Fruit fly (Drosophila melanogaster) whole organism, prepupa: ENCODE results near the gene CG18662.

Experiments
- CG10631 ChIP-seq: fragments of 200-800 bp; sonication (Bioruptor generic); optimal IDR thresholded peaks from 2 replicates; lab custom pipeline; 2016; ENCODE audit warnings: missing biosample characterization, missing genetic modification characterization
- CG11294 ChIP-seq: fragments of 200-800 bp; sonication (Bioruptor generic); IDR thresholded peaks from 2 replicates; pipeline ENCODE4 v1.3.6; 2022; ENCODE audit warnings: missing biosample characterization, missing genetic modification characterization
- CG11762 ChIP-seq: fragments of 200-800 bp; sonication (Bioruptor generic); optimal IDR thresholded peaks from 3 replicates; lab custom pipeline; 2016; ENCODE audit warnings: missing biosample characterization, missing genetic modification characterization; ENCODE audit not compliant: insufficient read depth
- CG15336 ChIP-seq: fragments of 200-800 bp; sonication (Bioruptor generic); IDR thresholded peaks from 2 replicates; pipeline ENCODE4 v1.3.6; 2022; ENCODE audit warnings: missing biosample characterization, missing genetic modification characterization
- CG1621 ChIP-seq: fragments of 200-800 bp; sonication (Bioruptor generic); optimal IDR thresholded peaks from 3 replicates; lab custom pipeline; 2018; ENCODE audit warnings: missing biosample characterization, mild to moderate bottlenecking, missing genetic modification characterization
- CG16779 ChIP-seq: fragments of 200-800 bp; sonication (Bioruptor generic); optimal IDR thresholded peaks from 3 replicates; lab custom pipeline; 2017; ENCODE audit warnings: missing biosample characterization, mild to moderate bottlenecking, missing genetic modification characterization
- CG31627 ChIP-seq: fragments of 200-800 bp; sonication (Bioruptor generic); optimal IDR thresholded peaks from 3 replicates; lab custom pipeline; 2016; ENCODE audit warnings: missing biosample characterization, missing genetic modification characterization
- CG34406 ChIP-seq: fragments of 200-800 bp; sonication (Bioruptor generic); optimal IDR thresholded peaks from 3 replicates; lab custom pipeline; 2016; ENCODE audit warnings: missing biosample characterization, missing genetic modification characterization
- CG3919 ChIP-seq: fragments of 200-800 bp; sonication (Bioruptor generic); optimal IDR thresholded peaks from 3 replicates; lab custom pipeline; 2016; ENCODE audit warnings: missing biosample characterization, missing genetic modification characterization
- CG4318 ChIP-seq: fragments of 200-800 bp; sonication (Bioruptor generic); optimal IDR thresholded peaks from 3 replicates; lab custom pipeline; 2017; ENCODE audit warnings: missing biosample characterization, mild to moderate bottlenecking, missing genetic modification characterization
- CG6792 ChIP-seq: fragments of 200-800 bp; sonication (Bioruptor generic); optimal IDR thresholded peaks from 3 replicates; lab custom pipeline; 2016; ENCODE audit warnings: missing biosample characterization, missing genetic modification characterization
- CG6808 ChIP-seq: fragments of 200-800 bp; sonication (Bioruptor generic); optimal IDR thresholded peaks from 3 replicates; lab custom pipeline; 2017; ENCODE audit warnings: missing biosample characterization, missing genetic modification characterization, mild to moderate bottlenecking, moderate library complexity, missing genetic modification reagents
- CG7368 ChIP-seq: fragments of 200-800 bp; sonication (Bioruptor generic); optimal IDR thresholded peaks from 3 replicates; lab custom pipeline; 2016; ENCODE audit warnings: missing biosample characterization, missing genetic modification characterization
- CG9139 ChIP-seq: fragments of 200-800 bp; sonication (Bioruptor generic); optimal IDR thresholded peaks from 3 replicates; lab custom pipeline; 2017; ENCODE audit warnings: missing biosample characterization, mild to moderate bottlenecking, missing genetic modification characterization
- Eip75B ChIP-seq: fragments of 200-800 bp; sonication (Bioruptor generic); optimal IDR thresholded peaks from 3 replicates; lab custom pipeline; 2016; ENCODE audit warnings: missing biosample characterization, missing genetic modification characterization
- Eip78C ChIP-seq: fragments of 200-800 bp; sonication (Bioruptor generic); peaks from one replicate; lab custom pipeline; 2016; ENCODE audit warnings: missing biosample characterization, missing genetic modification characterization
- Eip93F ChIP-seq: fragments of 200-800 bp; sonication (Bioruptor generic); optimal IDR thresholded peaks from 2 replicates; lab custom pipeline; 2016; ENCODE audit warnings: missing biosample characterization, mild to moderate bottlenecking, missing genetic modification characterization
- Ets21C ChIP-seq: fragments of 200-800 bp; sonication (Bioruptor generic); optimal IDR thresholded peaks from 3 replicates; lab custom pipeline; 2016; ENCODE audit warnings: missing biosample characterization, missing genetic modification characterization
- Gug ChIP-seq: fragments of 200-800 bp; sonication (Bioruptor generic); IDR thresholded peaks from 2 replicates; pipeline ENCODE4 v1.3.6; 2022; ENCODE audit warnings: missing biosample characterization, missing genetic modification characterization
- Hr38 ChIP-seq: sonication (Bioruptor generic); optimal IDR thresholded peaks from 2 replicates; lab custom pipeline; 2016; ENCODE audit warnings: missing biosample characterization, missing genetic modification characterization
- Hr39 ChIP-seq: fragments of 200-800 bp; sonication (Bioruptor generic); optimal IDR thresholded peaks from 2 replicates; lab custom pipeline; 2016; ENCODE audit warnings: missing biosample characterization, missing genetic modification characterization
- Hr4 ChIP-seq: fragments of 200-800 bp; sonication (Bioruptor generic); optimal IDR thresholded peaks from 3 replicates; lab custom pipeline; 2016; ENCODE audit warnings: missing biosample characterization, missing genetic modification characterization
- Lpt ChIP-seq: fragments of 200-800 bp; sonication (Bioruptor generic); optimal IDR thresholded peaks from 3 replicates; lab custom pipeline; 2016; ENCODE audit warnings: missing biosample characterization, missing genetic modification characterization
- Met ChIP-seq: fragments of 200-800 bp; sonication (Bioruptor generic); optimal IDR thresholded peaks from 3 replicates; lab custom pipeline; 2016; ENCODE audit warnings: missing biosample characterization, missing genetic modification characterization
- OdsH ChIP-seq: fragments of 200-800 bp; sonication (Bioruptor generic); optimal IDR thresholded peaks from 3 replicates; lab custom pipeline; 2016; ENCODE audit warnings: missing biosample characterization, missing genetic modification characterization
- Smox ChIP-seq: fragments of 200-800 bp; sonication (Bioruptor generic); optimal IDR thresholded peaks from 3 replicates; lab custom pipeline; 2016; ENCODE audit warnings: missing biosample characterization, missing genetic modification characterization
- Sox102F ChIP-seq: fragments of 200-800 bp; sonication (Bioruptor generic); optimal IDR thresholded peaks from 2 replicates; lab custom pipeline; 2016; ENCODE audit warnings: missing biosample characterization, mild to moderate bottlenecking, missing genetic modification characterization
- Sox14 ChIP-seq: fragments of 200-800 bp; sonication (Bioruptor generic); optimal IDR thresholded peaks from 3 replicates; lab custom pipeline; 2016; ENCODE audit warnings: missing biosample characterization, missing genetic modification characterization
- achi ChIP-seq: fragments of 200-800 bp; sonication (Bioruptor generic); optimal IDR thresholded peaks from 3 replicates; lab custom pipeline; 2016; ENCODE audit warnings: missing biosample characterization, missing genetic modification characterization
- acj6 ChIP-seq: fragments of 200-800 bp; sonication (Bioruptor generic); optimal IDR thresholded peaks from 3 replicates; lab custom pipeline; 2016; ENCODE audit warnings: missing biosample characterization, missing genetic modification characterization
- cyc ChIP-seq: fragments of 200-800 bp; sonication (Bioruptor generic); optimal IDR thresholded peaks from 3 replicates; lab custom pipeline; 2016; ENCODE audit warnings: missing biosample characterization, missing genetic modification characterization
- dac ChIP-seq: fragments of 200-800 bp; sonication (Bioruptor generic); optimal IDR thresholded peaks from 2 replicates; lab custom pipeline; 2017; ENCODE audit warnings: missing biosample characterization, mild to moderate bottlenecking, missing genetic modification characterization
- dsx ChIP-seq: fragments of 200-800 bp; optimal IDR thresholded peaks from 3 replicates; lab custom pipeline; 2019; ENCODE audit warnings: missing biosample characterization, mild to moderate bottlenecking, missing genetic modification characterization, moderate library complexity; ENCODE audit not compliant: poor library complexity, severe bottlenecking
- eg ChIP-seq: fragments of 200-800 bp; sonication (Bioruptor generic); IDR thresholded peaks from 3 replicates; pipeline ENCODE4 v1.3.6; 2022; ENCODE audit warnings: missing biosample characterization, missing genetic modification characterization
- esn ChIP-seq: fragments of 200-800 bp; sonication (Bioruptor generic); optimal IDR thresholded peaks from 2 replicates; lab custom pipeline; 2016; ENCODE audit warnings: missing biosample characterization, mild to moderate bottlenecking, missing genetic modification characterization, moderate library complexity
- lz ChIP-seq: fragments of 200-800 bp; sonication (Bioruptor generic); optimal IDR thresholded peaks from 3 replicates; lab custom pipeline; 2016; ENCODE audit warnings: missing biosample characterization, missing genetic modification characterization
- net ChIP-seq: fragments of 200-800 bp; sonication (Bioruptor generic); optimal IDR thresholded peaks from 3 replicates; lab custom pipeline; 2016; ENCODE audit warnings: missing biosample characterization, missing genetic modification characterization
- pdm3 ChIP-seq: fragments of 200-800 bp; sonication (Bioruptor generic); optimal IDR thresholded peaks from 3 replicates; lab custom pipeline; 2016; ENCODE audit warnings: missing biosample characterization, missing genetic modification characterization
- spab ChIP-seq: fragments of 200-800 bp; sonication (Bioruptor generic); optimal IDR thresholded peaks from 2 replicates; lab custom pipeline; 2017; ENCODE audit warnings: missing biosample characterization, mild to moderate bottlenecking, missing genetic modification characterization, missing genetic modification reagents
- ss ChIP-seq, 2 experiments: fragments of 200-800 bp; sonication (Bioruptor generic); optimal IDR thresholded peaks; 2 replicates in 1 of 2; 3 replicates in 1 of 2; lab custom pipeline; 2017 to 2018; ENCODE audit warnings: mild to moderate bottlenecking in 2 of 2, missing biosample characterization in 2 of 2, missing genetic modification characterization in 2 of 2, moderate library complexity in 1 of 2
- svp ChIP-seq: fragments of 200-800 bp; sonication (Bioruptor generic); peaks from one replicate; lab custom pipeline; 2016; ENCODE audit warnings: missing biosample characterization, missing genetic modification characterization
- topi ChIP-seq: fragments of 200-800 bp; sonication (Bioruptor generic); optimal IDR thresholded peaks from 3 replicates; lab custom pipeline; 2016; ENCODE audit warnings: missing biosample characterization, missing genetic modification characterization

CG18662 gene

DNA sequence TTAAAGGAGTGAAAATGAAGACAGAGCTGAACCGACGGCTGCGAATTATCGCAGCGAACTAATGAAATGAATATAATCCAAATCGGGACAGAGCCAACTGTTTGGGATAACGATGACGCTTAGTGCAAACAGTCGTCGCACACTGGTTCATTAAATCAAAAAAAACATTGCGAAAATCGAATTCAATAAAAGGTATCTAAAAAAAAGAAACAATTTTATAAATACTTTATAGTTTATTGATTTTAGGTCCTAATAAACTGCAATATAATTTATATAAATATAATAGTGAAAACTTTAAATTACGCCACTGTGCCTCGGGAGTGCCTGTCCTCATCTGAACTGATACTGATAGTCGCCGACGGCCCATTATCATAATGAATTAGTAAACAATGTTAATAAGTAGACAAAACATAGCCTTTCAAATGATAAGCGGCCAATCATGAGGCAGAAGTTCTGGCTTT lies 21.4 kb upstream of the CG18662 start, which contains the start of gene CG31886 (continued):
- TF ChIP-seq CG15336 (GFP tag; lab: Robert Waterston, UW): no peak; the same call in 1 of the 2 replicates
- no peak for TF ChIP-seq CG7368
- peak; percentile 27 for TF ChIP-seq CG10631
- no peak for TF ChIP-seq CG1621
- TF ChIP-seq CG6792 (GFP tag; lab: Kevin White, UChicago): no peak
- TF ChIP-seq Eip75B: no peak
- no peak for TF ChIP-seq spab (GFP tag; lab: Kevin White, UChicago)
- TF ChIP-seq svp (GFP tag; lab: Kevin White, UChicago): peak; percentile 24
- no peak for TF ChIP-seq net (GFP tag; lab: Kevin White, UChicago)
- peak; percentile 17 for TF ChIP-seq CG4318 (GFP tag; lab: Kevin White, UChicago)
- TF ChIP-seq Sox14 (GFP tag; lab: Kevin White, UChicago): no peak
- no peak for TF ChIP-seq lz (GFP tag; lab: Kevin White, UChicago)
- no peak for TF ChIP-seq topi (GFP tag; lab: Kevin White, UChicago)

DNA sequence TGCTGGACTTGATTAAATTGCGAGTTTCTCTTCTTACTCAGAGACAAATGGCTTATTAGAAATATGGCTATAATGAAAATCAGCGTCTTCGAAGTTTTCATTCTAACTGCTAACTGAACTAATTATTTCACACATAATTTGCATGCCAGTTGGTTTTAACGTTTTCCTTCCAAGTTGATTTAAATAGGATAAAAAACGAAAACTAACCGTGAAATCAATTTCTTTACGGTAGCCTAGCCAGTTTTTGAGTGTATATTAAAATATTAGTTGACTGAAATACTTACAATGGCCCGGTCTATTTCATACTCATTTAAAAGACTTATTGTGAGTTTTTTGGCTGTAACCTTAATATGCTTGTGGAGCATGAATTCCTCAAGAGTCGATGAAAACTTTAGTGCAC lies 18.2 kb upstream of the CG18662 start, which contains the start of the genes CG9525 and CG32985:
Gene CG9525 (minus strand): TSS at position 101 of the 400 bp plus-strand sequence.
Gene CG32985 (plus strand): TSS at position 280 of the 400 bp plus-strand sequence.
- TF ChIP-seq Met (GFP tag; lab: Kevin White, UChicago) (no peak), Eip78C (GFP tag; lab: Kevin White, UChicago) (no peak), cyc (GFP tag; lab: Kevin White, UChicago) (no peak), dac (no peak), Hr4 (no peak), spab (GFP tag; lab: Kevin White, UChicago) (no peak), Eip93F (GFP tag; lab: Kevin White, UChicago) (no peak), topi (GFP tag; lab: Kevin White, UChicago) (no peak), Hr38 (GFP tag; lab: Kevin White, UChicago) (no peak), CG6808 (GFP tag; lab: Kevin White, UChicago) (no peak), esn (GFP tag; lab: Kevin White, UChicago) (no peak), CG31627 (GFP tag; lab: Kevin White, UChicago) (no peak), CG34406 (GFP tag; lab: Kevin White, UChicago) (no peak), CG9139 (GFP tag; lab: Kevin White, UChicago) (no peak), Smox (GFP tag; lab: Kevin White, UChicago) (no peak), CG11762 (no peak), eg (GFP tag; lab: Robert Waterston, UW) (no peak), Ets21C (GFP tag; lab: Kevin White, UChicago) (no peak), Hr39 (GFP tag; lab: Kevin White, UChicago) (no peak), OdsH (no peak)
- TF ChIP-seq, all 60 proteins: peak for 0

DNA sequence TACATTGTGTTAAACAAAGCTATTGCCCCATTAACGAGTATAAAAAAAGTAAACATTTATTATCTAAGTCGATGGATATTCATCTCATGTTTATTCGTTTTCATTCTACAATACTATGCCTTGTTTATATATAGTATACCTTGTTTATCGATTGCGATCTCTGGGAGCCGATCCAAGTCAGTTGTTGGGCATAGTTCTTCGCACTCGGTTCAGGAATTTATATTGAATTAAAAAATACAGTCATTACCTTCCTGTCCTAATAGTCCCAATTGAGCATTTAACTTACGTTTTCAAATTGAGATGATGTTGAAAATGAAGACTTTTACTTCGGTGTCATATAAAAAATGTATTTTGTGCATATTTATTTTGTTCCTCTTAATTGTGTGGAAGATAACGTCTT lies 15.8 kb upstream of the CG18662 start, which contains the start of gene CG32984:
Gene CG32984 (plus strand): TSS at position 301 of the 400 bp plus-strand sequence.
- no peak for TF ChIP-seq CG7368
- TF ChIP-seq achi (GFP tag; lab: Kevin White, UChicago): no peak
- no peak for TF ChIP-seq CG4318 (GFP tag; lab: Kevin White, UChicago)
- no peak for TF ChIP-seq CG16779 (tag; lab: Kevin White, UChicago)
- no peak for TF ChIP-seq cyc (GFP tag; lab: Kevin White, UChicago)
- TF ChIP-seq svp (GFP tag; lab: Kevin White, UChicago): no peak
- TF ChIP-seq, all 60 proteins: peak for 0

DNA sequence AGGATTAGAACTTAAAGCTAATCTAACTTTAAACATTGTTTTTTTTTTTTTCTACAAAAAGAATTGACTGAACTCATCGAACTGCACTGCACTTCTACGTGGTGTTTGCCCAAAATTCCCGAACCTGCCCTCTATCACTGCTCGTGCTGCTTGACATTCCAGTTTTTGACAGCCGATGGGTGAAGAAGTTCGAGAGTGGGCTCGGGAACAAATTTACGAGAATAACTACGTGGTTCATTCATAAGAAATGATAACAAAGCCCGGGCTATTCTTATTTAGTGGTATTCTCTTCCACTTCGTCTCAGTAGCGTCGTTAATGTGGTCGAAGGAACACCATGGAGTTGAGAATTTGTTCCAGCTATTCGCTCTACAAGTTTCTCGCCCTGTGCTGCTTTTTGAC lies 13.2 kb upstream of the CG18662 start, which contains the start of gene CG18088:
Gene CG18088 (plus strand): TSS at position 301 of the 400 bp plus-strand sequence.
- TF ChIP-seq dsx (GFP tag; lab: Kevin White, UChicago) (no peak), Gug (GFP tag; lab: Robert Waterston, UW) (no peak), ss (GFP tag; optimal IDR thresholded peaks at IDR 0.05; lab: Kevin White, UChicago) (no peak), Lpt (no peak), Ets21C (GFP tag; lab: Kevin White, UChicago) (no peak), CG7368 (no peak), pdm3 (GFP tag; lab: Kevin White, UChicago) (no peak), CG34406 (GFP tag; lab: Kevin White, UChicago) (no peak), dac (no peak), Sox102F (no peak), CG11294 (GFP tag; lab: Robert Waterston, UW) (no peak), CG3919 (GFP tag; lab: Kevin White, UChicago) (no peak), lz (GFP tag; lab: Kevin White, UChicago) (no peak), Eip75B (no peak), Hr38 (GFP tag; lab: Kevin White, UChicago) (no peak), acj6 (no peak)
